Worm (Caenorhabditis elegans) whole organism, L4 larva: ENCODE data around the gene irld-56.

Source experiments
- F10B5.3 ChIP-seq: sonication (generic microtip); optimal IDR thresholded peaks from 2 replicates; lab custom pipeline; 2016; ENCODE audit warnings: mild to moderate bottlenecking, missing genetic modification characterization, missing compliant biosample characterization
- F37D6.2 ChIP-seq: sonication (generic microtip); optimal IDR thresholded peaks from 2 replicates; lab custom pipeline; 2016; ENCODE audit warnings: mild to moderate bottlenecking, missing genetic modification characterization, missing compliant biosample characterization
- F44E2.7 ChIP-seq: fragments of 200-800 bp; sonication (Bioruptor generic); IDR thresholded peaks from 2 replicates; pipeline ENCODE4 v2.1.2; 2022; ENCODE audit warnings: missing genetic modification characterization, missing compliant biosample characterization
- F49E8.2 ChIP-seq: sonication (generic microtip); optimal IDR thresholded peaks from 2 replicates; lab custom pipeline; 2016; ENCODE audit warnings: missing compliant biosample characterization, mild to moderate bottlenecking, missing genetic modification characterization, borderline replicate concordance
- Y5F2A.4 ChIP-seq: fragments of 200-800 bp; sonication (Bioruptor generic); optimal IDR thresholded peaks from 2 replicates; lab custom pipeline; 2018; ENCODE audit warnings: mild to moderate bottlenecking, missing genetic modification characterization, missing compliant biosample characterization
- aha-1 ChIP-seq: fragments of 150-350 bp; peaks from one replicate; lab custom pipeline; 2014; ENCODE audit warnings: missing biosample characterization, missing genetic modification characterization
- ceh-44 ChIP-seq: fragments of 200-800 bp; sonication (Bioruptor generic); IDR thresholded peaks from 2 replicates; pipeline ENCODE4 v1.3.6; 2022; ENCODE audit warnings: missing genetic modification reagents, missing genetic modification characterization, missing compliant biosample characterization
- ces-1 ChIP-seq: fragments of 150-350 bp; sonication (generic microtip); optimal IDR thresholded peaks from 4 replicates; lab custom pipeline; 2014; ENCODE audit warnings: missing biosample characterization, missing genetic modification reagents, missing genetic modification characterization
- cey-2 ChIP-seq: sonication (generic microtip); optimal IDR thresholded peaks from 3 replicates; lab custom pipeline; 2017; ENCODE audit warnings: missing genetic modification characterization, mild to moderate bottlenecking, missing compliant biosample characterization, antibody characterized with exemption, borderline replicate concordance; ENCODE audit not compliant: insufficient read depth
- daf-16 ChIP-seq, 3 experiments: sonication (generic microtip); optimal IDR thresholded peaks; 2 replicates each; lab custom pipeline; 2016 to 2017; ENCODE audit warnings: missing genetic modification characterization in 3 of 3, missing genetic modification reagents in 3 of 3, mild to moderate bottlenecking in 2 of 3, missing compliant biosample characterization in 2 of 3, missing biosample characterization in 1 of 3, moderate library complexity in 1 of 3
- daf-19 ChIP-seq: fragments of 200-800 bp; sonication (Bioruptor generic); conservative IDR thresholded peaks from 2 replicates; pipeline ENCODE4 v1.3.6; 2022; ENCODE audit warnings: missing genetic modification characterization, missing compliant biosample characterization
- duxl-1 ChIP-seq: sonication (generic microtip); optimal IDR thresholded peaks from 2 replicates; lab custom pipeline; 2016; ENCODE audit warnings: mild to moderate bottlenecking, missing genetic modification characterization, moderate library complexity, missing compliant biosample characterization; ENCODE audit not compliant: poor library complexity
- gei-8 ChIP-seq: fragments of 200-800 bp; sonication (Bioruptor generic); optimal IDR thresholded peaks from 2 replicates; lab custom pipeline; 2018; ENCODE audit warnings: mild to moderate bottlenecking, missing genetic modification characterization, missing compliant biosample characterization
- hlh-30 ChIP-seq: sonication (generic microtip); optimal IDR thresholded peaks from 2 replicates; lab custom pipeline; 2017; ENCODE audit warnings: antibody characterized with exemption, mild to moderate bottlenecking, missing genetic modification characterization, missing compliant biosample characterization; ENCODE audit not compliant: insufficient read depth
- jun-1 ChIP-seq: fragments of 150-350 bp; optimal IDR thresholded peaks from 2 replicates; lab custom pipeline; 2014; ENCODE audit warnings: missing biosample characterization, missing genetic modification reagents, missing genetic modification characterization
- lim-7 ChIP-seq: fragments of 200-800 bp; sonication (Bioruptor generic); IDR thresholded peaks from 2 replicates; pipeline ENCODE4 v1.3.6; 2022; ENCODE audit warnings: missing genetic modification characterization, missing compliant biosample characterization
- lin-15B ChIP-seq: fragments of 150-350 bp; sonication (generic microtip); optimal IDR thresholded peaks from 3 replicates; lab custom pipeline; 2014; ENCODE audit warnings: missing biosample characterization, missing genetic modification characterization
- lin-29 ChIP-seq: fragments of 200-800 bp; sonication (Bioruptor generic); IDR thresholded peaks from 2 replicates; pipeline ENCODE4 v1.3.6; 2022; ENCODE audit warnings: missing genetic modification reagents, missing genetic modification characterization, missing compliant biosample characterization
- lir-3 ChIP-seq: sonication (generic microtip); optimal IDR thresholded peaks from 2 replicates; lab custom pipeline; 2016; ENCODE audit warnings: mild to moderate bottlenecking, missing genetic modification characterization, missing compliant biosample characterization
- lsy-2 ChIP-seq, 2 experiments: fragments of 150-350 bp in 1 of 2; sonication (generic microtip) in 1 of 2; optimal IDR thresholded peaks; 2 replicates each; lab custom pipeline; 2014 to 2017; ENCODE audit warnings: missing biosample characterization in 2 of 2, missing genetic modification characterization in 2 of 2
- madf-5 ChIP-seq, 2 experiments: fragments of 200-800 bp; sonication (Bioruptor generic); IDR thresholded peaks; 2 replicates each; pipeline ENCODE4 v1.3.6; 2022; ENCODE audit warnings: missing compliant biosample characterization in 2 of 2, missing genetic modification characterization in 2 of 2
- mdl-1 ChIP-seq, 2 experiments: fragments of 150-350 bp in 1 of 2; sonication (generic microtip) in 1 of 2; optimal IDR thresholded peaks; 2 replicates each; lab custom pipeline; 2014 to 2017; ENCODE audit warnings: missing biosample characterization in 2 of 2, missing genetic modification characterization in 2 of 2
- mdt-29 ChIP-seq: fragments of 200-800 bp; sonication (Bioruptor generic); IDR thresholded peaks from 2 replicates; pipeline ENCODE4 v1.3.6; 2022; ENCODE audit warnings: missing genetic modification reagents, missing genetic modification characterization, missing compliant biosample characterization
- nhr-10 ChIP-seq: fragments of 150-350 bp; optimal IDR thresholded peaks from 2 replicates; lab custom pipeline; 2014; ENCODE audit warnings: missing biosample characterization, missing genetic modification characterization
- nhr-102 ChIP-seq: sonication (generic microtip); optimal IDR thresholded peaks from 2 replicates; lab custom pipeline; 2016; ENCODE audit warnings: mild to moderate bottlenecking, missing genetic modification characterization, moderate library complexity, missing compliant biosample characterization
- nhr-11 ChIP-seq: fragments of 150-350 bp; optimal IDR thresholded peaks from 2 replicates; lab custom pipeline; 2014; ENCODE audit warnings: missing biosample characterization, missing genetic modification characterization
- nhr-48 ChIP-seq: sonication (generic microtip); optimal IDR thresholded peaks from 2 replicates; lab custom pipeline; 2016; ENCODE audit warnings: mild to moderate bottlenecking, missing genetic modification characterization, missing compliant biosample characterization
- nhr-76 ChIP-seq: fragments of 150-350 bp; optimal IDR thresholded peaks from 2 replicates; lab custom pipeline; 2014; ENCODE audit warnings: missing biosample characterization, missing genetic modification characterization
- nhr-77 ChIP-seq: fragments of 150-350 bp; optimal IDR thresholded peaks from 2 replicates; lab custom pipeline; 2014; ENCODE audit warnings: missing biosample characterization, missing genetic modification characterization
- pha-4 ChIP-seq, 2 experiments: fragments of 150-350 bp in 1 of 2; fragments of 200-800 bp in 1 of 2; sonication (Bioruptor generic) in 1 of 2; IDR thresholded peaks in 1 of 2; optimal IDR thresholded peaks in 1 of 2; 2 replicates each; pipeline versions ENCODE4 v1.3.6 to Lab custom; 2014 to 2022; ENCODE audit warnings: missing genetic modification characterization in 2 of 2, missing genetic modification reagents in 2 of 2, missing biosample characterization in 1 of 2, missing compliant biosample characterization in 1 of 2
- sdz-12 ChIP-seq: fragments of 200-800 bp; sonication (Bioruptor generic); optimal IDR thresholded peaks from 2 replicates; lab custom pipeline; 2018; ENCODE audit warnings: mild to moderate bottlenecking, missing genetic modification characterization, missing compliant biosample characterization
- skn-1 ChIP-seq: fragments of 150-350 bp; optimal IDR thresholded peaks from 2 replicates; lab custom pipeline; 2014; ENCODE audit warnings: missing biosample characterization, missing genetic modification characterization
- snpc-1.2 ChIP-seq: fragments of 200-800 bp; sonication (Bioruptor generic); IDR thresholded peaks from 2 replicates; pipeline ENCODE4 v1.3.6; 2022; ENCODE audit warnings: missing genetic modification reagents, missing genetic modification characterization, missing compliant biosample characterization
- snpc-4 ChIP-seq: fragments of 150-350 bp; optimal IDR thresholded peaks from 2 replicates; lab custom pipeline; 2014; ENCODE audit warnings: missing biosample characterization, missing genetic modification characterization
- spr-1 ChIP-seq: sonication (generic microtip); optimal IDR thresholded peaks from 2 replicates; lab custom pipeline; 2016; ENCODE audit warnings: mild to moderate bottlenecking, missing genetic modification characterization, missing compliant biosample characterization
- tag-97 ChIP-seq: fragments of 200-800 bp; sonication (Bioruptor generic); IDR thresholded peaks from 2 replicates; pipeline ENCODE4 v1.3.6; 2022; ENCODE audit warnings: missing genetic modification characterization, missing compliant biosample characterization
- unc-130 ChIP-seq: sonication (generic microtip); optimal IDR thresholded peaks from 2 replicates; lab custom pipeline; 2016; ENCODE audit warnings: missing genetic modification reagents, missing genetic modification characterization, missing compliant biosample characterization
- vab-7 ChIP-seq: fragments of 200-800 bp; sonication (Bioruptor generic); IDR thresholded peaks from 2 replicates; pipeline ENCODE4 v1.3.6; 2022; ENCODE audit warnings: missing genetic modification reagents, missing genetic modification characterization, missing compliant biosample characterization
- zip-2 ChIP-seq: fragments of 150-350 bp; optimal IDR thresholded peaks from 2 replicates; lab custom pipeline; 2014; ENCODE audit warnings: missing biosample characterization, missing genetic modification characterization
- ztf-7 ChIP-seq: fragments of 150-350 bp; optimal IDR thresholded peaks from 2 replicates; lab custom pipeline; 2014; ENCODE audit warnings: missing biosample characterization, missing genetic modification characterization

The irld-56 gene

DNA sequence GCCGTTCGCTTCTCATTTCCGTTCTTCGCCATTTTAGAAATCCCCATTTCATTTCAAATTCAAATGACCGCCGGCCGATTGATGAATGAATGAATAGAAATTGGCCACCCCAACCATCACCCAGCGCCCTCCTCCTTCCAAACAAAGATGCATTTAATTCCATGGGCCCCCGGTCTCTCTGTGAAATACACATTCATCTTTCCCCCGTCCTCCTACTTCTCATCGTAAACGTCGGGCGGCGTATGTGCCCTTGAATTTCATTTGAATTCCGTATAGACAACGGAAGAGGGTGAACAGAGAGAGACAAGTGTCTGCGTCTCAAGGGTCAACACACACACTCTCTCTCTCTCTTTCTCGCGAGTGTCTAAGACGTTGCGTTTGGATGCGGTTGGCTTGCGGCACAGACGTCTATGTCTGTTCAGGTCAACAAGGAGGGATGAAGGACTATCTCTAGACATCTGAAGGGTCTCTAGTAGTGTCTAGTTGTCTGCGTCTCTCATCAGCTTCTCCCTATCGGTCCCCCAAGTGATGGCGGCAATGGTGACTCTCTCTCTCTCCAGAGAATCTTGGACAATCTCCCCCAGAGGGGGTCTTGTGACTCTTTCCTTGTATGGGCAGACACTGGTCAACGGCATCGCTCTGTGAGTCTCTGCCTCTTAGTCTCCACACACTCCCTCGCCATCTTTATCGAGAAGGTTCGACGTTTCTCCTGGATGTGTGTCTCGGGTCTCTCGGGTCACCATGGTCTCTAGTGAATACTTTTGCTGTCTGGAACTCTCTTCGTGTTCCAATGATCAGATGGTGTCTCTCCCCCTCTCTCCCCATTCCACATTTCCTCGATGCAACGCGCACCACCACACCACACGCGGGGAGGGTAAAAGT, 13.1 kb upstream of the irld-56 start (continued):
- no peak for TF ChIP-seq ceh-44
- TF ChIP-seq tag-97, result no peak
- peak; percentile 48 for TF ChIP-seq nhr-77 (tag; lab: Kevin White, UChicago)
- TF ChIP-seq gei-8 (GFP tag; lab: Kevin White, UChicago), result no peak
- no peak for TF ChIP-seq lin-15B (tag; lab: Kevin White, UChicago)
- no peak for TF ChIP-seq duxl-1
- no peak for TF ChIP-seq vab-7
- no peak for TF ChIP-seq zip-2
- peak; percentile 92 for TF ChIP-seq hlh-30 (tag; lab: Kevin White, UChicago)
- TF ChIP-seq lin-29 (GFP tag; lab: Robert Waterston, UW), result peak; percentile 60; the same call in 1 of the 2 replicates
- TF ChIP-seq jun-1 (tag; lab: Kevin White, UChicago), result no peak
- TF ChIP-seq cey-2 (tag; lab: Kevin White, UChicago), result no peak
- no peak for TF ChIP-seq nhr-76 (tag; lab: Kevin White, UChicago)

DNA sequence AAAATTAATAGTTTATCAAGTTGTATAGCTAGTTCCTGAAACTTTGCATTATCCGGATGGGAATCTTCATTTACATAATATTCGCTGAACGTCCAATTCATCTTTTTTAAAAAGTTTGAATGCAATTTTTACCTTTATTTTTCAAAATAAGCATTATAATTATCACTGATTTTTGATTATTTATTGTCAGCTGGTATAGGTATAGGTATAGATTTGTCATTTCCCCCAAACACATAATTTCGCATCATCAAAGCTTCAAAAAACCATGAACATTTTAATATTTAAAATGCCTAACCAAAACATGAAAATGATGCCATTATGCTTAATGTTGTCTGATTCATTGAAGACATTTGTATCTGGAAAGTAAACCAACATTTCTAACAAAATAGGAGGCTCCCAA, 3.9 kb downstream of the irld-56 start, which contains the start of gene srw-63:
Gene srw-63, minus strand, starts transcription at position 101 of the 400 bp plus-strand sequence.
- no peak for TF ChIP-seq nhr-48
- no peak for TF ChIP-seq mdt-29
- TF ChIP-seq F44E2.7 (GFP tag; lab: Robert Waterston, UW), result no peak
- peak; percentile 22 for TF ChIP-seq aha-1 (tag; lab: Kevin White, UChicago)
- no peak for TF ChIP-seq F10B5.3 (tag; lab: Kevin White, UChicago)
- no peak for TF ChIP-seq lsy-2 (tag; optimal IDR thresholded peaks at IDR 0.05; lab: Kevin White, UChicago)
- TF ChIP-seq, all 104 proteins: peak for 1

DNA sequence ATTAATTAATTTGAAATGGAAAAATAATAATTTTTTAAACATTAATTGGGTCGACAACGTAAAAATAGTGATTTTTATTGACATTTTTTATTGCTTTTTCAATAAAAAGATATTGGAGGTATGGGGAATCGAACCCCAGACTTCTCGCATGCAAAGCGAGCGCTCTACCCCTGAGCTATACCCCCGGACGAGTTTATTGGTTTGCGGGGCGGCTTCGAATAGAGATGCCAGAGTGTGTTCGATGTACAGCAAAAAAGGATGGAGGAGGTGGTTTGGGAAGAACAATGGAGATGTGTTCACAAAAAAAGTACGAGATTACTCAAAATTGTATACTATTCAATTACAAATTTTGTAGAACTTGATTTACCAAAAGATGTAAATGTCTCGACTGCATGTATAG, 6.1 kb downstream of the irld-56 start:
- TF ChIP-seq nhr-11 (peak; percentile 16), nhr-102 (tag; lab: Kevin White, UChicago) (no peak), ztf-7 (tag; lab: Kevin White, UChicago) (peak; percentile 76), F10B5.3 (tag; lab: Kevin White, UChicago) (peak; percentile 50), Y5F2A.4 (GFP tag; lab: Kevin White, UChicago) (peak; percentile 8), daf-16 (GFP tag; optimal IDR thresholded peaks at IDR 0.05; lab: Kevin White, UChicago) (peak in 1 of 2 experiments; percentile 77), daf-16 (tag; optimal IDR thresholded peaks at IDR 0.05; lab: Kevin White, UChicago) (no peak), hlh-30 (tag; lab: Kevin White, UChicago) (peak; percentile 22), nhr-10 (tag; lab: Kevin White, UChicago) (no peak), mdt-29 (peak; percentile 66; the same call in 1 of the 2 replicates), madf-5 (GFP tag; IDR thresholded peaks at IDR 0.05; lab: Robert Waterston, UW) (0 out of 4 replicates have a peak, but pooled peaks of 1 of the 2 experiments have one; percentile 49), skn-1 (tag; lab: Kevin White, UChicago) (no peak), lsy-2 (tag; optimal IDR thresholded peaks at IDR 0.05; lab: Kevin White, UChicago) (no peak), sdz-12 (GFP tag; lab: Kevin White, UChicago) (peak; percentile 32), snpc-4 (tag; lab: Kevin White, UChicago) (peak; percentile 87), unc-130 (GFP tag; lab: Kevin White, UChicago) (no peak), F37D6.2 (peak; percentile 4), aha-1 (tag; lab: Kevin White, UChicago) (peak; percentile 69), lim-7 (GFP tag; lab: Robert Waterston, UW) (peak; percentile 64; the same call in 1 of the 2 replicates), daf-19 (peak; percentile 78; the same call in 1 of the 2 replicates), pha-4 (GFP tag; IDR thresholded peaks at IDR 0.05; lab: Robert Waterston, UW) (peak; percentile 59; the same call in 1 of the 2 replicates), pha-4 (tag; optimal IDR thresholded peaks at IDR 0.05; lab: Kevin White, UChicago) (no peak), spr-1 (tag; lab: Kevin White, UChicago) (peak; percentile 46), lir-3 (peak; percentile 51), mdl-1 (tag; optimal IDR thresholded peaks at IDR 0.05; lab: Kevin White, UChicago) (peak in 1 of 2 experiments; percentile 31), ces-1 (GFP tag; lab: Kevin White, UChicago) (no peak), snpc-1.2 (GFP tag; lab: Robert Waterston, UW) (peak; percentile 99), F49E8.2 (peak; percentile 50), nhr-48 (peak; percentile 37)
